Fruit fly (Drosophila melanogaster) whole organism, prepupa: ENCODE measurements around the gene Acp76A.

Source experiments
- CG34406 ChIP-seq: fragments of 200-800 bp; sonication (Bioruptor generic); optimal IDR thresholded peaks from 3 replicates; lab custom pipeline; 2016; ENCODE audit warnings: missing biosample characterization, missing genetic modification characterization
- CG6854 ChIP-seq: fragments of 200-800 bp; sonication (Bioruptor generic); optimal IDR thresholded peaks from 2 replicates; lab custom pipeline; 2017; ENCODE audit warnings: missing biosample characterization, mild to moderate bottlenecking, missing genetic modification characterization
- Eip75B ChIP-seq: fragments of 200-800 bp; sonication (Bioruptor generic); optimal IDR thresholded peaks from 3 replicates; lab custom pipeline; 2016; ENCODE audit warnings: missing biosample characterization, missing genetic modification characterization
- OdsH ChIP-seq: fragments of 200-800 bp; sonication (Bioruptor generic); optimal IDR thresholded peaks from 3 replicates; lab custom pipeline; 2016; ENCODE audit warnings: missing biosample characterization, missing genetic modification characterization
- Sox102F ChIP-seq: fragments of 200-800 bp; sonication (Bioruptor generic); optimal IDR thresholded peaks from 2 replicates; lab custom pipeline; 2016; ENCODE audit warnings: missing biosample characterization, mild to moderate bottlenecking, missing genetic modification characterization
- achi ChIP-seq: fragments of 200-800 bp; sonication (Bioruptor generic); optimal IDR thresholded peaks from 3 replicates; lab custom pipeline; 2016; ENCODE audit warnings: missing biosample characterization, missing genetic modification characterization
- cyc ChIP-seq: fragments of 200-800 bp; sonication (Bioruptor generic); optimal IDR thresholded peaks from 3 replicates; lab custom pipeline; 2016; ENCODE audit warnings: missing biosample characterization, missing genetic modification characterization

- TF ChIP-seq Sox102F = no peak
- no peak for TF ChIP-seq CG6854 (GFP tag; lab: Kevin White, UChicago)
- TF ChIP-seq Eip75B = no peak
- no peak for TF ChIP-seq CG34406 (GFP tag; lab: Kevin White, UChicago)
- no peak for TF ChIP-seq OdsH
- no peak for TF ChIP-seq achi (GFP tag; lab: Kevin White, UChicago)
- TF ChIP-seq cyc (GFP tag; lab: Kevin White, UChicago) = no peak
Measured at dm6 chr3L:19019308-19019749, 32.5 kb downstream of the Acp76A start.
